Fruit fly (Drosophila melanogaster) whole organism, adult: ENCODE measurements around the gene BigH1.

Experiments used
- CG14711 ChIP-seq: fragments of 200-800 bp; sonication (Bioruptor generic); optimal IDR thresholded peaks from 2 replicates; lab custom pipeline; 2018; ENCODE audit warnings: missing biosample characterization, mild to moderate bottlenecking, missing genetic modification characterization, moderate library complexity
- CG7045 ChIP-seq: fragments of 200-800 bp; sonication (Bioruptor generic); optimal IDR thresholded peaks from 2 replicates; lab custom pipeline; 2017; ENCODE audit warnings: missing biosample characterization, mild to moderate bottlenecking, missing genetic modification characterization
- CG7101 ChIP-seq: fragments of 200-800 bp; sonication (Bioruptor generic); optimal IDR thresholded peaks from 2 replicates; lab custom pipeline; 2018; ENCODE audit warnings: missing biosample characterization, mild to moderate bottlenecking, missing genetic modification characterization, moderate library complexity
- Mnt ChIP-seq: fragments of 200-800 bp; sonication (Bioruptor generic); optimal IDR thresholded peaks from 2 replicates; lab custom pipeline; 2016; ENCODE audit warnings: missing biosample characterization, mild to moderate bottlenecking, missing genetic modification characterization
- cic ChIP-seq: fragments of 200-800 bp; sonication (Bioruptor generic); optimal IDR thresholded peaks from 2 replicates; lab custom pipeline; 2017; ENCODE audit warnings: missing biosample characterization, mild to moderate bottlenecking, missing genetic modification characterization, moderate library complexity
- toe ChIP-seq: fragments of 200-800 bp; sonication (Bioruptor generic); optimal IDR thresholded peaks from 2 replicates; lab custom pipeline; 2016; ENCODE audit warnings: missing biosample characterization, missing genetic modification characterization

DNA sequence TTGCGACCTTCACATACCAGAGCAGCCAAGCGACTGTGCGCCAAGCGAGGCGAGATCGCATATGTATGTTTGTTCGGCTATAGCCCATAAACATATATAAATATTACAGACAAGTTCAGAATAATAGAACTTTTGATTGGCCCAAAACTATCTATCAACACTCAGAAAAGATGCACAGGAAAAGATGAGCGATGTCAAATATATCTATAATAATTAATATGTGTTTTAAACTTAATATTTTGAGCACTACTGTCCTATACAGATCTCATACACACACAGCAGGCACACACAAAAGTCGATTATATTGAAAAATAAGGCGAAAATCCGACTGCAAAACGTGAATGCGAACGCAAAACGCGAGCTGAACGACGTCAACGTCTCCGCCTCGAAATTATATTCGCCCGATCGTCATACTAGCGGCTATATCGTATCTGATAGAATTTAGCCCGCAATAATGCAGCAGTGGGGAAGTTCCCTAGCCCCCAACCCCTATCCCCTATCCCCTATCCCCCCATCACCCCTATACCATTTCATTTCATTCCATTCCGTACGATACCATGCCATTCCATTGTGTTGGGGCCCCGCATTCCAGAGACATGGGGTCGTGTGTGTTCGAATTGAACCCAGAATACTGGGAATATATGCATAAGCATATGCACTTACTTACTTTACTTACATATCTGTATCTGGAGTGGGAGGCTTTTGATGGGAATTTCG lies 48.4 kb downstream of the BigH1 start:
- TF ChIP-seq CG7045 = peak; percentile 32
- TF ChIP-seq CG14711 (tag; lab: Kevin White, UChicago) = peak; percentile 9
- peak; percentile 31 for TF ChIP-seq CG7101
- TF ChIP-seq cic (GFP tag; lab: Kevin White, UChicago) = peak; percentile 84
- no peak for TF ChIP-seq toe
- TF ChIP-seq Mnt (GFP tag; lab: Kevin White, UChicago) = no peak
